Fruit fly (Drosophila melanogaster) whole organism, prepupa: Measurements from ENCODE around the gene CG31800.

Experiments
- CG11294 ChIP-seq: fragments of 200-800 bp; sonication (Bioruptor generic); IDR thresholded peaks from 2 replicates; pipeline ENCODE4 v1.3.6; 2022; ENCODE audit warnings: missing biosample characterization, missing genetic modification characterization
- CG11902 ChIP-seq: fragments of 200-800 bp; sonication (Bioruptor generic); optimal IDR thresholded peaks from 3 replicates; lab custom pipeline; 2016; ENCODE audit warnings: missing biosample characterization, missing genetic modification characterization
- CG4318 ChIP-seq: fragments of 200-800 bp; sonication (Bioruptor generic); optimal IDR thresholded peaks from 3 replicates; lab custom pipeline; 2017; ENCODE audit warnings: missing biosample characterization, mild to moderate bottlenecking, missing genetic modification characterization
- CG8319 ChIP-seq: fragments of 200-800 bp; sonication (Bioruptor generic); optimal IDR thresholded peaks from 3 replicates; lab custom pipeline; 2016; ENCODE audit warnings: missing biosample characterization, missing genetic modification characterization
- Eip75B ChIP-seq: fragments of 200-800 bp; sonication (Bioruptor generic); optimal IDR thresholded peaks from 3 replicates; lab custom pipeline; 2016; ENCODE audit warnings: missing biosample characterization, missing genetic modification characterization
- OdsH ChIP-seq: fragments of 200-800 bp; sonication (Bioruptor generic); optimal IDR thresholded peaks from 3 replicates; lab custom pipeline; 2016; ENCODE audit warnings: missing biosample characterization, missing genetic modification characterization
- Sox102F ChIP-seq: fragments of 200-800 bp; sonication (Bioruptor generic); optimal IDR thresholded peaks from 2 replicates; lab custom pipeline; 2016; ENCODE audit warnings: missing biosample characterization, mild to moderate bottlenecking, missing genetic modification characterization
- dsx ChIP-seq: fragments of 200-800 bp; optimal IDR thresholded peaks from 3 replicates; lab custom pipeline; 2019; ENCODE audit warnings: missing biosample characterization, mild to moderate bottlenecking, missing genetic modification characterization, moderate library complexity; ENCODE audit not compliant: poor library complexity, severe bottlenecking
- fd59A ChIP-seq: fragments of 200-800 bp; sonication (Bioruptor generic); optimal IDR thresholded peaks from 2 replicates; lab custom pipeline; 2017; ENCODE audit warnings: missing biosample characterization, mild to moderate bottlenecking, missing genetic modification characterization, missing genetic modification reagents
- pdm3 ChIP-seq: fragments of 200-800 bp; sonication (Bioruptor generic); optimal IDR thresholded peaks from 3 replicates; lab custom pipeline; 2016; ENCODE audit warnings: missing biosample characterization, missing genetic modification characterization

dm6 chr2L:19022221-19022516 is 12.2 kb downstream of the CG31800 start, which contains the start of gene CG15172:
- no peak for TF ChIP-seq CG11294 (GFP tag; lab: Robert Waterston, UW)
- TF ChIP-seq fd59A (GFP tag; lab: Kevin White, UChicago): no peak
- TF ChIP-seq pdm3 (GFP tag; lab: Kevin White, UChicago): no peak
- no peak for TF ChIP-seq Sox102F (GFP tag; lab: Kevin White, UChicago)
- TF ChIP-seq OdsH: no peak
- TF ChIP-seq Eip75B: no peak
- TF ChIP-seq CG8319: no peak
- no peak for TF ChIP-seq CG11902 (GFP tag; lab: Kevin White, UChicago)
- no peak for TF ChIP-seq CG4318 (GFP tag; lab: Kevin White, UChicago)
- TF ChIP-seq dsx: no peak
